Worm (Caenorhabditis elegans) whole organism, L2 larva: ENCODE results near the gene phf-34.

Source experiments
- Y55F3AM.14 ChIP-seq: fragments of 200-800 bp; sonication (Bioruptor generic); optimal IDR thresholded peaks from 2 replicates; lab custom pipeline; 2018; ENCODE audit warnings: mild to moderate bottlenecking, missing genetic modification characterization, missing compliant biosample characterization
- aly-2 ChIP-seq: fragments of 150-350 bp; optimal IDR thresholded peaks from 2 replicates; lab custom pipeline; 2014; ENCODE audit warnings: missing biosample characterization, missing genetic modification characterization
- ama-1 ChIP-seq: fragments of 150-350 bp; optimal IDR thresholded peaks from 2 replicates; lab custom pipeline; 2018; ENCODE audit warnings: inconsistent platforms
- blmp-1 ChIP-seq: sonication (generic microtip); optimal IDR thresholded peaks from 2 replicates; lab custom pipeline; 2017; ENCODE audit warnings: missing genetic modification characterization, mild to moderate bottlenecking, missing compliant biosample characterization, antibody characterized with exemption, moderate library complexity; ENCODE audit not compliant: insufficient read depth
- ceh-82 ChIP-seq: fragments of 150-350 bp; optimal IDR thresholded peaks from 2 replicates; lab custom pipeline; 2014; ENCODE audit warnings: missing biosample characterization, missing genetic modification characterization
- crh-2 ChIP-seq: sonication (generic microtip); optimal IDR thresholded peaks from 2 replicates; lab custom pipeline; 2017; ENCODE audit warnings: missing biosample characterization, missing genetic modification characterization
- dmd-4 ChIP-seq: sonication (generic microtip); optimal IDR thresholded peaks from 2 replicates; lab custom pipeline; 2017; ENCODE audit warnings: missing biosample characterization, missing genetic modification characterization
- egl-27 ChIP-seq: sonication (generic microtip); optimal IDR thresholded peaks from 3 replicates; lab custom pipeline; 2017; ENCODE audit warnings: missing biosample characterization, missing genetic modification reagents, missing genetic modification characterization
- elt-1 ChIP-seq: fragments of 150-350 bp; optimal IDR thresholded peaks from 2 replicates; lab custom pipeline; 2014; ENCODE audit warnings: missing biosample characterization, missing genetic modification characterization
- fos-1 ChIP-seq: fragments of 150-350 bp; optimal IDR thresholded peaks from 2 replicates; lab custom pipeline; 2014; ENCODE audit warnings: missing biosample characterization, missing genetic modification characterization
- gmeb-1 ChIP-seq: fragments of 150-350 bp; optimal IDR thresholded peaks from 2 replicates; lab custom pipeline; 2014; ENCODE audit warnings: missing biosample characterization, missing genetic modification characterization
- lin-39 ChIP-seq: fragments of 150-350 bp; optimal IDR thresholded peaks from 2 replicates; lab custom pipeline; 2014; ENCODE audit warnings: missing biosample characterization, missing genetic modification reagents, missing genetic modification characterization
- lsy-2 ChIP-seq, 2 experiments: fragments of 150-350 bp in 1 of 2; sonication (generic microtip) in 1 of 2; optimal IDR thresholded peaks; 2 replicates each; lab custom pipeline; 2014 to 2017; ENCODE audit warnings: missing biosample characterization in 2 of 2, missing genetic modification characterization in 2 of 2
- mdl-1 ChIP-seq, 2 experiments: fragments of 150-350 bp in 1 of 2; sonication (generic microtip) in 1 of 2; optimal IDR thresholded peaks; 2 replicates each; lab custom pipeline; 2017; ENCODE audit warnings: missing biosample characterization in 2 of 2, missing genetic modification characterization in 2 of 2
- nhr-129 ChIP-seq: fragments of 150-350 bp; optimal IDR thresholded peaks from 2 replicates; lab custom pipeline; 2014; ENCODE audit warnings: missing biosample characterization, missing genetic modification characterization
- nhr-21 ChIP-seq: fragments of 150-350 bp; optimal IDR thresholded peaks from 2 replicates; lab custom pipeline; 2014; ENCODE audit warnings: missing biosample characterization, missing genetic modification characterization
- nhr-25 ChIP-seq: fragments of 150-350 bp; sonication (generic microtip); optimal IDR thresholded peaks from 3 replicates; lab custom pipeline; 2014; ENCODE audit warnings: missing biosample characterization, missing genetic modification characterization
- peb-1 ChIP-seq: fragments of 150-350 bp; optimal IDR thresholded peaks from 2 replicates; lab custom pipeline; 2014; ENCODE audit warnings: missing biosample characterization, missing genetic modification characterization
- sem-4 ChIP-seq: fragments of 150-350 bp; optimal IDR thresholded peaks from 2 replicates; lab custom pipeline; 2014; ENCODE audit warnings: missing biosample characterization, missing genetic modification reagents, missing genetic modification characterization
- skn-1 ChIP-seq: sonication (generic microtip); optimal IDR thresholded peaks from 2 replicates; lab custom pipeline; 2017; ENCODE audit warnings: missing biosample characterization, missing genetic modification characterization
- sma-3 ChIP-seq: sonication (generic microtip); optimal IDR thresholded peaks from 2 replicates; lab custom pipeline; 2016; ENCODE audit warnings: missing genetic modification reagents, missing genetic modification characterization, missing compliant biosample characterization
- sma-9 ChIP-seq, 2 experiments: fragments of 150-350 bp in 1 of 2; sonication (generic microtip) in 1 of 2; optimal IDR thresholded peaks; 2 replicates each; lab custom pipeline; 2014 to 2016; ENCODE audit warnings: missing genetic modification characterization in 2 of 2, mild to moderate bottlenecking in 1 of 2, missing biosample characterization in 1 of 2, missing compliant biosample characterization in 1 of 2, missing genetic modification reagents in 1 of 2, moderate library complexity in 1 of 2
- unc-39 ChIP-seq: fragments of 150-350 bp; optimal IDR thresholded peaks from 2 replicates; lab custom pipeline; 2014; ENCODE audit warnings: missing biosample characterization, missing genetic modification characterization
- zag-1 ChIP-seq: fragments of 150-350 bp; optimal IDR thresholded peaks from 2 replicates; lab custom pipeline; 2014; ENCODE audit warnings: missing biosample characterization, missing genetic modification characterization
- ztf-1 ChIP-seq: fragments of 200-800 bp; sonication (Bioruptor generic); conservative IDR thresholded peaks from 2 replicates; pipeline ENCODE4 v1.3.6; 2022; ENCODE audit warnings: missing genetic modification characterization, missing compliant biosample characterization
- ztf-11 ChIP-seq: sonication (generic microtip); optimal IDR thresholded peaks from 2 replicates; lab custom pipeline; 2017; ENCODE audit warnings: missing biosample characterization, missing genetic modification characterization
- ztf-4 ChIP-seq: fragments of 150-350 bp; optimal IDR thresholded peaks from 2 replicates; lab custom pipeline; 2014; ENCODE audit warnings: missing biosample characterization, missing genetic modification characterization

Gene phf-34

ce11 chrX:9862916-9863624 lies 36.2 kb downstream of the phf-34 start, which contains the start of the genes gst-36 and R07B1.5:
TSS of gene gst-36 (minus strand) at chrX:9862960.
TSS of gene R07B1.5 (plus strand) at chrX:9863580.
- peak; percentile 33 for TF ChIP-seq crh-2 (tag; lab: Kevin White, UChicago)
- TF ChIP-seq zag-1 (tag; lab: Kevin White, UChicago), result no peak
- TF ChIP-seq skn-1, result peak; percentile 39
- peak; percentile 64 for TF ChIP-seq fos-1 (tag; lab: Kevin White, UChicago)

- peak; percentile 66 for TF ChIP-seq skn-1
- peak; percentile 57 for TF ChIP-seq crh-2 (tag; lab: Kevin White, UChicago)
- TF ChIP-seq fos-1 (tag; lab: Kevin White, UChicago), result peak; percentile 91
- TF ChIP-seq gmeb-1 (tag; lab: Kevin White, UChicago), result peak; percentile 1
- TF ChIP-seq sma-3 (GFP tag; lab: Kevin White, UChicago), result peak; percentile 5
- TF ChIP-seq egl-27 (tag; lab: Kevin White, UChicago), result no peak
- no peak for TF ChIP-seq mdl-1 (tag; optimal IDR thresholded peaks at IDR 0.05; lab: Kevin White, UChicago)
- TF ChIP-seq ztf-1, result no peak
- no peak for TF ChIP-seq elt-1 (tag; lab: Kevin White, UChicago)
- no peak for TF ChIP-seq nhr-25
- TF ChIP-seq sma-9 (GFP tag; optimal IDR thresholded peaks at IDR 0.05; lab: Kevin White, UChicago), result peak; percentile 13
- no peak for TF ChIP-seq sma-9 (tag; optimal IDR thresholded peaks at IDR 0.05; lab: Kevin White, UChicago)
Observed at ce11 chrX:9858069-9858468, 41.2 kb downstream of the phf-34 start, which contains the start of gene scav-5. TSS of gene scav-5 (plus strand) at chrX:9858365.

DNA sequence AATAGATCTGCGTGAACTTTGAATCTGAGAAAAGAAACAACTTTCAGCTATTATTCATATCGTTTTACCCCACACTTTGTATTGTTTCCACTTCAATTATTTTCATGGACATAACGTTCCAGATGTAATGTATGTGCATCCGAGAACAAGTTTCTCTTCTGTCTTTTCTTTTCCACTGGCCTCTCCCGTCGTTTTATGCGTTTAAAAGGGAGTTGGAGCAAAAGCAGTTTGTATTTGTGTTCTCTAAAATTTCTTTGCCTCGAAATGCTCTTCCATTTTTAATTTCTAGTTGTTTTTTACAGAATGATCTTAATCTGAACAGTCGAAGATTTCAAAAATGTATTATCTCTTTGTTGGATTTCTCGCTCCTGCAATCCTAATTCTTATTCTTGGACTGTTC lies 42.7 kb downstream of the phf-34 start, which contains the start of gene R07B1.11:
R07B1.11 (plus strand) TSS at position 301 of the 400 bp plus-strand sequence.
- TF ChIP-seq aly-2 (no peak), dmd-4 (tag; lab: Kevin White, UChicago) (no peak), ztf-4 (tag; lab: Kevin White, UChicago) (no peak), elt-1 (tag; lab: Kevin White, UChicago) (no peak), nhr-21 (tag; lab: Kevin White, UChicago) (no peak), unc-39 (tag; lab: Kevin White, UChicago) (no peak), ztf-11 (tag; lab: Kevin White, UChicago) (no peak), peb-1 (tag; lab: Kevin White, UChicago) (no peak), lin-39 (tag; lab: Kevin White, UChicago) (no peak), sem-4 (tag; lab: Kevin White, UChicago) (no peak), mdl-1 (tag; optimal IDR thresholded peaks at IDR 0.05; lab: Kevin White, UChicago) (no peak), Y55F3AM.14 (GFP tag; lab: Kevin White, UChicago) (no peak), ceh-82 (tag; lab: Kevin White, UChicago) (no peak), ama-1 (lab: Kevin White, UChicago) (no peak), ztf-1 (no peak)

DNA sequence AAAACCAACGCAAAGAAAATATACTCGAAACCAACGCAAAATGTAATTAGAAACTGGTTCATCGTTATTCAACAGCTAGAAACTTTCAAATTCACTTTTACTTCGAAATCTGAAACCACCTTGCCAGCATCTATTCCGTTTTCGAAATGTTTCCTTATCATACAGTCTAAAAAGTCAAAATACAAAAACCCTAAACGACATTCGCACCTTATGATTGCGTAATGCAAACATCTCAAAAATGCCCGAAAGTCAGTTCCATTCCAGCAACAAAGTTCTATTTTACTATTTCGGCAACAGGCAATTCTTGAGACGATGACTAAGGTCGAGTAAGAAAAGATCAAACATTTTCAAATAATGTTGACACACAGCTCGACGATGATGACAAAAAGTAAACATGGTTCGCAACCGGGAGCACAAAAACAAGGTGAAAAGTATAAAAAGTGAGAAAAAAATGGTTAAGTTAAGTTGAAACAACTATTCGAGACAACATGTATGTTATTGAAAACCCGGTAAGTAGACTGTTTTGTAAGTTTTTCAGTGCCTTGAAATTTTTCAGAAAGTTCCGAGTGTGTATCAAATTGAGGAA lies 47.4 kb downstream of the phf-34 start, which contains the start of gene lec-7:
lec-7 (plus strand) TSS at position 297 of the 586 bp plus-strand sequence.
- TF ChIP-seq fos-1 (tag; lab: Kevin White, UChicago) (peak; percentile 66), blmp-1 (tag; lab: Kevin White, UChicago) (no peak), nhr-129 (tag; lab: Kevin White, UChicago) (peak; percentile 20)

DNA sequence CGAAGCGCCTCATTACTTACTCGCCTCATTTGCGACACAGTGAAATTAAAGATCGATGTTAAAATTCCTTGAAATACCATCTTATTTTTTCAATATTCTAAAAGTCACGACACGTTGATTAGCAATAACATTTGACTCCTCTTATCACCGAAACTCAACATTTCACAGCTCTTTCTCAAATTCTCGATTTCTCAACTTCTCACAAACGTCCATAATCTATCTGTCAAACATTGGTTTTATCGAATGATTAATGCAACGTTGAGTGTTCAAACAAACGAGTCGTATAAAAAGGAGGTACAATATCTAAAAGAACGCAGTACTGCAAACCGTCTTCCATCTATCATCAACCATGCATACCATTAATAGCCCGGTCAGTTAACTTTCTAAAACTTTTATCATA lies 49.0 kb downstream of the phf-34 start, which contains the start of gene lec-8:
lec-8 (plus strand) TSS at position 314 of the 400 bp plus-strand sequence.
- TF ChIP-seq fos-1 (tag; lab: Kevin White, UChicago) (peak; percentile 90), sem-4 (tag; lab: Kevin White, UChicago) (no peak), nhr-25 (no peak), lsy-2 (tag; optimal IDR thresholded peaks at IDR 0.05; lab: Kevin White, UChicago) (no peak)
- TF ChIP-seq, all 48 proteins: peak for 1

DNA sequence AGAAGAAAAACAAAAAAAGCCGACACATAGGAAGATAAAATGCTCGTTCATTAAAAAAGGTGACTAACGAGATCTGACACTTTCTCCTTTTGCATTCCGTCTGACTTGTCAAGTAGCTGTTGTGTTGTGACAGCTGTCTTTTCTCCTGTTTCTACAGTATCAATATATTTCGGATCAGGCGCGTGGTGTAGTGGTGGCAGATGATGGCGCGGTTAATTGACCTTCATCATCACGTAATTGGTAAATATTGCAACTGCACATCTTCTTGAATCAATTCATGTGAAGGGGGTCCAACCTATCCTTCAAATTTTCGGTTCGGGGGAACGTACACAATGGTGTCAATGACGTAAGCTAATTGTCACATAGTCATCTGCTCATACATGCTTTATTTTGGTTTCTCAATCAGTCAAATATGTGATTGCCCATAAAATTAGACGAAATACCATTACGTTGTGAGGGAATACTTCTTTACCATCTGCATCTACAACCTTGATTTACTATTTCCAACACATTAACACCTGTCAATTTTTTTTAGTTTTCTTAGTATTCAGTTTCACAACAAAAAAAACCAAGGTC lies 51.0 kb downstream of the phf-34 start:
- no peak for TF ChIP-seq elt-1 (tag; lab: Kevin White, UChicago)
- no peak for TF ChIP-seq aly-2
- no peak for TF ChIP-seq lin-39 (tag; lab: Kevin White, UChicago)
- no peak for TF ChIP-seq nhr-25
- TF ChIP-seq blmp-1 (tag; lab: Kevin White, UChicago), result no peak
- TF ChIP-seq ztf-1, result no peak
- no peak for TF ChIP-seq unc-39 (tag; lab: Kevin White, UChicago)
- TF ChIP-seq Y55F3AM.14 (GFP tag; lab: Kevin White, UChicago), result no peak
- no peak for TF ChIP-seq fos-1 (tag; lab: Kevin White, UChicago)
